Worm (Caenorhabditis elegans) whole organism, L3 larva: ENCODE results near the gene ugt-62.

ENCODE experiments used
- nhr-11 ChIP-seq: fragments of 150-350 bp; optimal IDR thresholded peaks from 2 replicates; lab custom pipeline; 2014; ENCODE audit warnings: missing biosample characterization, missing genetic modification characterization
- nhr-12 ChIP-seq: fragments of 150-350 bp; optimal IDR thresholded peaks from 2 replicates; lab custom pipeline; 2014; ENCODE audit warnings: missing biosample characterization, missing genetic modification characterization
- ztf-4 ChIP-seq: fragments of 150-350 bp; optimal IDR thresholded peaks from 2 replicates; lab custom pipeline; 2014; ENCODE audit warnings: missing biosample characterization, missing genetic modification characterization

ce11 chrIII:4508064-4508905 lies 32.1 kb downstream of the ugt-62 start, which contains the start of the genes cct-5 and F25F2.1:
- TF ChIP-seq nhr-11 (tag; lab: Kevin White, UChicago) = no peak
- no peak for TF ChIP-seq ztf-4
- no peak for TF ChIP-seq nhr-12
